Fruit fly (Drosophila melanogaster) Kc167 (cell line): ENCODE data around the gene abs.

Experiments
- h ChIP-seq: fragments of >200 bp; optimal IDR thresholded peaks from 3 replicates; lab custom pipeline; 2018; ENCODE audit warnings: missing external identifiers
- psq ChIP-seq: fragments of >200 bp; optimal IDR thresholded peaks from 2 replicates; lab custom pipeline; 2017; ENCODE audit warnings: missing external identifiers

DNA sequence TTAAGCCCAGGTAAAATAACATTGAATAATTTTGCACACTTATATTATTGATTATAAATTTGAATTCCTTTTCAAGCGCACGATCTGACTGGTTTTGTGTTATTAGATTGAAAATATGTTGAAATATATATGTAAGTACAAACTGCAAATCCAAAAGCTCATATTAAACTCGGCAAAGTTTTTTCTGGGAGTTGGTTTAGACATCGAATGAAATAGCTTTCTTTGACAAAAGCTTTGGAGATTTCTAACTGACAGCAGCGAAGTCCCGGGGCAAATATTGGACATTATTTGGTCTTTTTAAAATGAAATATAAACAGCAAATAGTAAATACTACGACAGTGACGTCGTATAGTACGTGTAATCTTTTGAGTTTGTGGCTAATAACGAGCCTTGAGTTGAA, 18.4 kb downstream of the abs start, which contains the start of gene TwdlG:
- TF ChIP-seq psq (no peak), h (lab: Kevin White, UChicago) (no peak)
